Worm (Caenorhabditis elegans) whole organism, young adult: ENCODE data around the gene slc-17.5.

Source experiments
- B0261.1 ChIP-seq: sonication (generic microtip); optimal IDR thresholded peaks from 2 replicates; lab custom pipeline; 2016; ENCODE audit warnings: mild to moderate bottlenecking, missing genetic modification characterization, moderate library complexity, missing compliant biosample characterization
- B0336.3 ChIP-seq: fragments of 200-800 bp; sonication (Bioruptor generic); IDR thresholded peaks from 2 replicates; pipeline ENCODE4 v1.3.6; 2022; ENCODE audit warnings: missing genetic modification characterization, missing compliant biosample characterization
- D2030.7 ChIP-seq: fragments of 200-800 bp; sonication (Bioruptor generic); IDR thresholded peaks from 2 replicates; pipeline ENCODE4 v1.3.6; 2022; ENCODE audit warnings: missing genetic modification reagents, missing genetic modification characterization, missing compliant biosample characterization
- F23B12.7 ChIP-seq: sonication (generic microtip); optimal IDR thresholded peaks from 2 replicates; lab custom pipeline; 2017; ENCODE audit warnings: missing genetic modification characterization, mild to moderate bottlenecking, missing compliant biosample characterization, antibody characterized with exemption, moderate library complexity; ENCODE audit not compliant: insufficient read depth
- F52B5.7 ChIP-seq: sonication (generic microtip); optimal IDR thresholded peaks from 2 replicates; lab custom pipeline; 2016; ENCODE audit warnings: mild to moderate bottlenecking, missing genetic modification characterization, missing compliant biosample characterization
- T07F8.4 ChIP-seq: sonication (generic microtip); optimal IDR thresholded peaks from 2 replicates; lab custom pipeline; 2016; ENCODE audit warnings: mild to moderate bottlenecking, missing genetic modification characterization, moderate library complexity, missing compliant biosample characterization
- Y53F4B.3 ChIP-seq: fragments of 200-800 bp; sonication (Bioruptor generic); IDR thresholded peaks from 2 replicates; pipeline ENCODE4 v1.3.6; 2022; ENCODE audit warnings: missing genetic modification reagents, missing genetic modification characterization, missing compliant biosample characterization
- Y56A3A.18 ChIP-seq: fragments of 200-800 bp; sonication (Bioruptor generic); IDR thresholded peaks from 2 replicates; pipeline ENCODE4 v1.3.6; 2022; ENCODE audit warnings: missing genetic modification reagents, missing genetic modification characterization, missing compliant biosample characterization
- ZK185.1 ChIP-seq: sonication (generic microtip); optimal IDR thresholded peaks from 2 replicates; lab custom pipeline; 2016; ENCODE audit warnings: mild to moderate bottlenecking, missing genetic modification characterization, missing compliant biosample characterization; ENCODE audit not compliant: poor library complexity, severe bottlenecking
- attf-3 ChIP-seq: fragments of 200-800 bp; sonication (Bioruptor generic); conservative IDR thresholded peaks from 2 replicates; pipeline ENCODE4 v1.3.6; 2022; ENCODE audit warnings: missing genetic modification reagents, missing genetic modification characterization, missing compliant biosample characterization
- attf-6 ChIP-seq: fragments of 200-800 bp; sonication (Bioruptor generic); IDR thresholded peaks from 2 replicates; pipeline ENCODE4 v1.3.6; 2022; ENCODE audit warnings: missing genetic modification reagents, missing genetic modification characterization, missing compliant biosample characterization
- bed-1 ChIP-seq: fragments of 200-800 bp; sonication (Bioruptor generic); IDR thresholded peaks from 2 replicates; pipeline ENCODE4 v1.3.6; 2022; ENCODE audit warnings: missing genetic modification reagents, missing genetic modification characterization, missing compliant biosample characterization
- cebp-2 ChIP-seq: fragments of 200-800 bp; sonication (Bioruptor generic); IDR thresholded peaks from 2 replicates; pipeline ENCODE4 v1.3.6; 2022; ENCODE audit warnings: missing genetic modification characterization, missing compliant biosample characterization
- ceh-100 ChIP-seq: fragments of 200-800 bp; sonication (Bioruptor generic); IDR thresholded peaks from 2 replicates; pipeline ENCODE4 v1.3.6; 2022; ENCODE audit warnings: missing genetic modification reagents, missing genetic modification characterization, missing compliant biosample characterization
- ceh-27 ChIP-seq: fragments of 200-800 bp; sonication (Bioruptor generic); optimal IDR thresholded peaks from 2 replicates; lab custom pipeline; 2018; ENCODE audit warnings: mild to moderate bottlenecking, missing genetic modification characterization, moderate library complexity, missing compliant biosample characterization
- ceh-58 ChIP-seq: fragments of 200-800 bp; sonication (Bioruptor generic); IDR thresholded peaks from 2 replicates; pipeline ENCODE4 v1.3.6; 2022; ENCODE audit warnings: missing genetic modification characterization, missing compliant biosample characterization
- die-1 ChIP-seq: sonication (generic microtip); optimal IDR thresholded peaks from 2 replicates; lab custom pipeline; 2016; ENCODE audit warnings: missing genotype, mild to moderate bottlenecking, missing genetic modification characterization, missing compliant biosample characterization
- egl-18 ChIP-seq: fragments of 200-800 bp; sonication (Bioruptor generic); IDR thresholded peaks from 2 replicates; pipeline ENCODE4 v1.3.6; 2022; ENCODE audit warnings: missing genetic modification reagents, missing genetic modification characterization, missing compliant biosample characterization
- egrh-3 ChIP-seq: fragments of 200-800 bp; sonication (Bioruptor generic); IDR thresholded peaks from 2 replicates; pipeline ENCODE4 v1.3.6; 2022; ENCODE audit warnings: missing genetic modification reagents, missing genetic modification characterization, missing compliant biosample characterization
- ekl-4 ChIP-seq: fragments of 200-800 bp; sonication (Bioruptor generic); IDR thresholded peaks from 2 replicates; pipeline ENCODE4 v1.3.6; 2022; ENCODE audit warnings: missing genetic modification reagents, missing genetic modification characterization, missing compliant biosample characterization
- fkh-3 ChIP-seq: sonication (generic microtip); optimal IDR thresholded peaks from 2 replicates; lab custom pipeline; 2016; ENCODE audit warnings: mild to moderate bottlenecking, missing genetic modification characterization, missing compliant biosample characterization
- gei-17 ChIP-seq: fragments of 200-800 bp; sonication (Bioruptor generic); optimal IDR thresholded peaks from 2 replicates; lab custom pipeline; 2018; ENCODE audit warnings: mild to moderate bottlenecking, missing genetic modification characterization, missing compliant biosample characterization
- him-1 ChIP-seq: sonication (generic microtip); optimal IDR thresholded peaks from 2 replicates; lab custom pipeline; 2016; ENCODE audit warnings: missing genotype, missing genetic modification reagents, missing genetic modification characterization, missing compliant biosample characterization
- hlh-12 ChIP-seq: sonication (generic microtip); optimal IDR thresholded peaks from 2 replicates; lab custom pipeline; 2016; ENCODE audit warnings: missing genetic modification characterization, missing compliant biosample characterization
- hmg-1.2 ChIP-seq: fragments of 200-800 bp; sonication (Bioruptor generic); IDR thresholded peaks from 2 replicates; pipeline ENCODE4 v1.3.6; 2022; ENCODE audit warnings: missing genetic modification reagents, missing genetic modification characterization, missing compliant biosample characterization
- hrde-1 ChIP-seq: sonication (generic microtip); optimal IDR thresholded peaks from 2 replicates; lab custom pipeline; 2016; ENCODE audit warnings: missing genetic modification characterization, mild to moderate bottlenecking, missing compliant biosample characterization, moderate library complexity, missing genotype, missing genetic modification reagents, borderline replicate concordance
- lag-1 ChIP-seq: fragments of 200-800 bp; sonication (Bioruptor generic); IDR thresholded peaks from 2 replicates; pipeline ENCODE4 v1.3.6; 2022; ENCODE audit warnings: missing genetic modification reagents, missing genetic modification characterization, missing compliant biosample characterization
- let-607 ChIP-seq, 2 experiments: fragments of 200-800 bp in 1 of 2; sonication (Bioruptor generic) in 1 of 2; sonication (generic microtip) in 1 of 2; optimal IDR thresholded peaks; 2 replicates each; lab custom pipeline; 2016 to 2018; ENCODE audit warnings: mild to moderate bottlenecking in 2 of 2, missing compliant biosample characterization in 2 of 2, missing genetic modification characterization in 2 of 2, moderate library complexity in 2 of 2, missing genotype in 1 of 2
- lin-26 ChIP-seq: fragments of 200-800 bp; sonication (Bioruptor generic); IDR thresholded peaks from 2 replicates; pipeline ENCODE4 v1.3.6; 2022; ENCODE audit warnings: missing genetic modification reagents, missing genetic modification characterization, missing compliant biosample characterization
- lin-35 ChIP-seq, 3 experiments: fragments of 150-350 bp in 2 of 3; sonication (generic microtip) in 1 of 3; optimal IDR thresholded peaks; 2 replicates each; lab custom pipeline; 2014 to 2018; ENCODE audit warnings: missing biosample characterization in 3 of 3, missing genetic modification characterization in 3 of 3, missing genetic modification reagents in 3 of 3
- lir-1 ChIP-seq: fragments of 200-800 bp; sonication (Bioruptor generic); conservative IDR thresholded peaks from 2 replicates; pipeline ENCODE4 v1.3.6; 2022; ENCODE audit warnings: missing genetic modification reagents, missing genetic modification characterization, missing compliant biosample characterization
- lsl-1 ChIP-seq: fragments of 200-800 bp; sonication (Bioruptor generic); optimal IDR thresholded peaks from 2 replicates; lab custom pipeline; 2018; ENCODE audit warnings: mild to moderate bottlenecking, missing genetic modification characterization, moderate library complexity, missing compliant biosample characterization
- madf-3 ChIP-seq: fragments of 200-800 bp; sonication (Bioruptor generic); IDR thresholded peaks from 2 replicates; pipeline ENCODE4 v1.3.6; 2022; ENCODE audit warnings: missing genetic modification reagents, missing genetic modification characterization, missing compliant biosample characterization
- mel-28 ChIP-seq: sonication (generic microtip); optimal IDR thresholded peaks from 2 replicates; lab custom pipeline; 2016; ENCODE audit warnings: borderline replicate concordance, mild to moderate bottlenecking, missing genetic modification characterization, missing compliant biosample characterization
- nfya-1 ChIP-seq: sonication (generic microtip); optimal IDR thresholded peaks from 2 replicates; lab custom pipeline; 2017; ENCODE audit warnings: antibody characterized with exemption, missing compliant biosample characterization, missing genetic modification characterization, borderline replicate concordance; ENCODE audit not compliant: insufficient read depth
- nhr-90 ChIP-seq: sonication (generic microtip); optimal IDR thresholded peaks from 2 replicates; lab custom pipeline; 2016; ENCODE audit warnings: missing genotype, mild to moderate bottlenecking, missing genetic modification characterization, missing compliant biosample characterization
- pha-4 ChIP-seq: fragments of 150-350 bp; sonication (generic microtip); optimal IDR thresholded peaks from 2 replicates; lab custom pipeline; 2014; ENCODE audit warnings: missing biosample characterization, missing genetic modification reagents, missing genetic modification characterization
- rpc-1 ChIP-seq, 2 experiments: fragments of 150-350 bp in 1 of 2; sonication (generic microtip) in 1 of 2; optimal IDR thresholded peaks; 2 replicates each; lab custom pipeline; 2014 to 2018; ENCODE audit warnings: missing biosample characterization in 1 of 2, missing genetic modification characterization in 1 of 2, missing genetic modification reagents in 1 of 2, missing genotype in 1 of 2
- snpc-3.4 ChIP-seq: sonication (generic microtip); optimal IDR thresholded peaks from 2 replicates; lab custom pipeline; 2017; ENCODE audit warnings: missing genetic modification characterization, mild to moderate bottlenecking, missing compliant biosample characterization, antibody characterized with exemption, moderate library complexity, missing genotype, missing genetic modification reagents
- snpc-4 ChIP-seq, 5 experiments: fragments of 150-350 bp in 1 of 5; sonication (generic microtip) in 4 of 5; optimal IDR thresholded peaks; 2 replicates each; lab custom pipeline; 2014 to 2018; ENCODE audit warnings: missing genetic modification characterization in 5 of 5, missing biosample characterization in 3 of 5, antibody characterized with exemption in 2 of 5, mild to moderate bottlenecking in 2 of 5, missing compliant biosample characterization in 2 of 5, missing genotype in 2 of 5, moderate library complexity in 2 of 5, missing genetic modification reagents in 1 of 5
- unc-62 ChIP-seq: fragments of 150-350 bp; optimal IDR thresholded peaks from 2 replicates; lab custom pipeline; 2014; ENCODE audit warnings: missing biosample characterization, missing genetic modification reagents, missing genetic modification characterization
- ztf-18 ChIP-seq: sonication (generic microtip); optimal IDR thresholded peaks from 2 replicates; lab custom pipeline; 2016; ENCODE audit warnings: missing genotype, mild to moderate bottlenecking, missing genetic modification characterization, missing compliant biosample characterization

slc-17.5 gene

DNA sequence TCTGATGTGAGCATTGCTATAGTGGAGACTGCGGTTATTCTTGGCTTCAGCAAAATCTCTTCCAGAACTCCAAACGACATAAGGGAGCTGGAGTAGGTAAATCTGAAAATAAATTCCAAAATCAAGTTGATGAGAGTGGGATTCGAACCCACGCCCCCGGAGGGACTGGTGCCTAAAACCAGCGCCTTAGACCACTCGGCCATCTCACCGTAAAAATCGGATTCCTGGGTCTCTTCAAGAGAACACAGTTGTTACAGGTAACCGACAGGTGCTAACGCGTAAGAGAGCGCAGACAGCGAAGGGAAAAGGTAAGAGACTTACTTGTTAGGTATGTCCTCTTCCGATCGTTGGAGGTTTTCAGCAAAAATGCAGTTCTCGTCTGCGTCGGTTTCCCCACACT lies 49.4 kb downstream of the slc-17.5 start (continued):
- TF ChIP-seq lin-35 (GFP tag; optimal IDR thresholded peaks at IDR 0.05; lab: Kevin White, UChicago) (no peak), ZK185.1 (tag; lab: Kevin White, UChicago) (peak; percentile 4), nhr-90 (tag; lab: Kevin White, UChicago) (peak; percentile 66), hlh-12 (tag; lab: Kevin White, UChicago) (no peak), lag-1 (no peak), egl-18 (0 out of 2 replicates have a peak, but pooled peaks have one; percentile 14), snpc-3.4 (tag; lab: Kevin White, UChicago) (peak; percentile 34), fkh-3 (no peak), him-1 (tag; lab: Kevin White, UChicago) (peak; percentile 76), T07F8.4 (tag; lab: Kevin White, UChicago) (peak; percentile 10), attf-3 (no peak), cebp-2 (GFP tag; lab: Robert Waterston, UW) (no peak), gei-17 (GFP tag; lab: Kevin White, UChicago) (no peak), Y56A3A.18 (GFP tag; lab: Robert Waterston, UW) (0 out of 2 replicates have a peak, but pooled peaks have one; percentile 36), snpc-4 (GFP tag; optimal IDR thresholded peaks at IDR 0.05; lab: Kevin White, UChicago) (peak; percentile 61), snpc-4 (tag; optimal IDR thresholded peaks at IDR 0.05; lab: Kevin White, UChicago) (peak in 3 of 4 experiments; percentile 73 to 91 (median 76)), ekl-4 (no peak; the same call in 1 of the 2 replicates), madf-3 (GFP tag; lab: Robert Waterston, UW) (0 out of 2 replicates have a peak, but pooled peaks have one; percentile 20), hrde-1 (no peak), pha-4 (tag; lab: Kevin White, UChicago) (no peak), lin-26 (GFP tag; lab: Robert Waterston, UW) (no peak), let-607 (tag; optimal IDR thresholded peaks at IDR 0.05; lab: Kevin White, UChicago) (peak in 1 of 2 experiments; percentile 38), lsl-1 (GFP tag; lab: Kevin White, UChicago) (peak; percentile 26), hmg-1.2 (GFP tag; lab: Robert Waterston, UW) (peak; percentile 71), D2030.7 (GFP tag; lab: Robert Waterston, UW) (peak; percentile 54), ztf-18 (peak; percentile 43), ceh-27 (GFP tag; lab: Kevin White, UChicago) (peak; percentile 38), mel-28 (tag; lab: Kevin White, UChicago) (no peak), B0336.3 (GFP tag; lab: Robert Waterston, UW) (no peak), unc-62 (GFP tag; lab: Kevin White, UChicago) (no peak), F23B12.7 (tag; lab: Kevin White, UChicago) (peak; percentile 60), egrh-3 (GFP tag; lab: Robert Waterston, UW) (0 out of 2 replicates have a peak, but pooled peaks have one; percentile 31), B0261.1 (tag; lab: Kevin White, UChicago) (peak; percentile 77), nfya-1 (tag; lab: Kevin White, UChicago) (no peak), bed-1 (GFP tag; lab: Robert Waterston, UW) (no peak), Y53F4B.3 (GFP tag; lab: Robert Waterston, UW) (no peak), die-1 (tag; lab: Kevin White, UChicago) (peak; percentile 63), ceh-100 (GFP tag; lab: Robert Waterston, UW) (0 out of 2 replicates have a peak, but pooled peaks have one; percentile 42), lir-1 (GFP tag; lab: Robert Waterston, UW) (no peak), ceh-58 (GFP tag; lab: Robert Waterston, UW) (no peak), F52B5.7 (tag; lab: Kevin White, UChicago) (peak; percentile 13), rpc-1 (optimal IDR thresholded peaks at IDR 0.05; lab: Kevin White, UChicago) (peak; percentile 67), rpc-1 (tag; optimal IDR thresholded peaks at IDR 0.05; lab: Kevin White, UChicago) (peak; percentile 74), attf-6 (GFP tag; lab: Robert Waterston, UW) (0 out of 2 replicates have a peak, but pooled peaks have one; percentile 29)
